Worm (Caenorhabditis elegans) whole organism, L1 larva: ENCODE measurements around the gene ZK813.6.

Source experiments
- C34B4.2 ChIP-seq: sonication (generic microtip); optimal IDR thresholded peaks from 2 replicates; lab custom pipeline; 2017; ENCODE audit warnings: mild to moderate bottlenecking, missing genetic modification characterization, missing compliant biosample characterization
- ceh-82 ChIP-seq, 3 experiments: fragments of 150-350 bp in 1 of 3; sonication (generic microtip) in 2 of 3; optimal IDR thresholded peaks; 2 replicates each; lab custom pipeline; 2014 to 2017; ENCODE audit warnings: missing biosample characterization in 3 of 3, missing genetic modification characterization in 3 of 3
- ces-1 ChIP-seq: fragments of 150-350 bp; optimal IDR thresholded peaks from 2 replicates; lab custom pipeline; 2014; ENCODE audit warnings: missing biosample characterization, missing genetic modification reagents, missing genetic modification characterization
- efl-1 ChIP-seq, 4 experiments: fragments of 150-350 bp; optimal IDR thresholded peaks in 3 of 4; peaks in 1 of 4; 1 replicate in 1 of 4; 2 replicates in 3 of 4; lab custom pipeline; 2014; ENCODE audit warnings: missing biosample characterization in 2 of 4, missing genetic modification characterization in 2 of 4, missing genetic modification reagents in 2 of 4
- lin-15B ChIP-seq: fragments of 150-350 bp; sonication (generic microtip); optimal IDR thresholded peaks from 3 replicates; lab custom pipeline; 2014; ENCODE audit warnings: missing biosample characterization, missing genetic modification characterization
- lsy-2 ChIP-seq, 2 experiments: fragments of 150-350 bp; optimal IDR thresholded peaks; 2 replicates each; lab custom pipeline; 2014; ENCODE audit warnings: missing biosample characterization in 2 of 2, missing genetic modification characterization in 2 of 2
- mep-1 ChIP-seq: fragments of 150-350 bp; optimal IDR thresholded peaks from 2 replicates; lab custom pipeline; 2014; ENCODE audit warnings: missing biosample characterization, missing genetic modification characterization
- nhr-237 ChIP-seq: fragments of 150-350 bp; optimal IDR thresholded peaks from 2 replicates; lab custom pipeline; 2014; ENCODE audit warnings: missing biosample characterization, missing genetic modification characterization
- nhr-77 ChIP-seq: fragments of 150-350 bp; optimal IDR thresholded peaks from 2 replicates; lab custom pipeline; 2014; ENCODE audit warnings: missing biosample characterization, missing genetic modification characterization
- sox-4 ChIP-seq: sonication (generic microtip); optimal IDR thresholded peaks from 2 replicates; lab custom pipeline; 2016; ENCODE audit warnings: missing genetic modification characterization, missing compliant biosample characterization
- unc-62 ChIP-seq: fragments of 150-350 bp; optimal IDR thresholded peaks from 2 replicates; lab custom pipeline; 2014; ENCODE audit warnings: missing biosample characterization, missing genetic modification reagents, missing genetic modification characterization
- ztf-4 ChIP-seq: fragments of 150-350 bp; optimal IDR thresholded peaks from 2 replicates; lab custom pipeline; 2014; ENCODE audit warnings: missing biosample characterization, missing genetic modification characterization

- TF ChIP-seq nhr-237 (tag; lab: Kevin White, UChicago) (no peak), unc-62 (no peak), ceh-82 (tag; optimal IDR thresholded peaks at IDR 0.05; lab: Kevin White, UChicago) (no peak), nhr-77 (tag; lab: Kevin White, UChicago) (no peak), efl-1 (optimal IDR thresholded peaks at IDR 0.05; lab: Kevin White, UChicago) (no peak), efl-1 (GFP tag; optimal IDR thresholded peaks at IDR 0.05 in 1 of 2; lab: Kevin White, UChicago) (no peak), ztf-4 (tag; lab: Kevin White, UChicago) (no peak), lsy-2 (tag; optimal IDR thresholded peaks at IDR 0.05; lab: Kevin White, UChicago) (no peak), mep-1 (tag; lab: Kevin White, UChicago) (no peak), ces-1 (GFP tag; lab: Kevin White, UChicago) (no peak), C34B4.2 (tag; lab: Kevin White, UChicago) (no peak), sox-4 (no peak), lin-15B (no peak)
Observed at ce11 chrX:3469332-3469731, 44.7 kb downstream of the ZK813.6 start.
